Fruit fly (Drosophila melanogaster): ENCODE measurements around the gene Sas10.

- TF ChIP-seq jing (GFP tag; optimal IDR thresholded peaks at IDR 0.05) (no peak), CG13123 (GFP tag; optimal IDR thresholded peaks at IDR 0.05) (no peak), usp (GFP tag; optimal IDR thresholded peaks at IDR 0.05) (no peak), Rx (GFP tag; IDR thresholded peaks at IDR 0.05) (no peak), CG10959 (GFP tag; IDR thresholded peaks at IDR 0.05) (no peak), fd3F (GFP tag; optimal IDR thresholded peaks at IDR 0.05) (no peak)
These were observed 15.2 kb downstream of the Sas10 start, which contains the start of gene CanB for dm6 chrX:5332259-5332862.

All from whole organism, embryonic.